Worm (Caenorhabditis elegans): ENCODE measurements around the gene clh-5.

- TF ChIP-seq K12H6.12 (tag; optimal IDR thresholded peaks at IDR 0.05) (no peak), ccch-3 (GFP tag; optimal IDR thresholded peaks at IDR 0.05) (no peak)
Measured at ce11 chrII:9072769-9073168, 25.6 kb downstream of the clh-5 start.
